Worm (Caenorhabditis elegans) whole organism, L3 larva: ENCODE measurements around the gene F14H3.3.

Experiments
- nhr-23 ChIP-seq: fragments of 150-350 bp; optimal IDR thresholded peaks from 2 replicates; lab custom pipeline; 2014; ENCODE audit warnings: missing biosample characterization, missing genetic modification reagents, missing genetic modification characterization
- nhr-237 ChIP-seq: fragments of 150-350 bp; optimal IDR thresholded peaks from 2 replicates; lab custom pipeline; 2014; ENCODE audit warnings: missing biosample characterization, missing genetic modification characterization
- ztf-11 ChIP-seq: fragments of 150-350 bp; optimal IDR thresholded peaks from 2 replicates; lab custom pipeline; 2014; ENCODE audit warnings: missing biosample characterization, missing genetic modification characterization

ce11 chrV:16023051-16023450 is 30.2 kb downstream of the F14H3.3 start, which contains the start of gene cwc-15:
- TF ChIP-seq nhr-23 (no peak), ztf-11 (tag; lab: Kevin White, UChicago) (no peak), nhr-237 (tag; lab: Kevin White, UChicago) (no peak)
